Fruit fly (Drosophila melanogaster): Measurements from ENCODE around the gene CG42337.

The CG42337 gene

dm6 chr3L:21220100-21220499 is 26.9 kb upstream of the CG42337 start, which contains the start of gene CG43219:
Gene CG43219 (plus strand): TSS chr3L:21220400.
- TF ChIP-seq CG4496 (GFP tag; IDR thresholded peaks at IDR 0.05) (0 out of 3 replicates have a peak, but pooled peaks have one; percentile 22), CG32121 (GFP tag; IDR thresholded peaks at IDR 0.05) (no peak)

- TF ChIP-seq EcR (GFP tag; optimal IDR thresholded peaks at IDR 0.05) (no peak), CG13204 (GFP tag; optimal IDR thresholded peaks at IDR 0.05) (no peak), CG4496 (GFP tag; IDR thresholded peaks at IDR 0.05) (peak; percentile 66; the same call in 2 of the 3 replicates), CG32121 (GFP tag; IDR thresholded peaks at IDR 0.05) (peak; percentile 41; the same call in 1 of the 2 replicates), CG12605 (GFP tag; IDR thresholded peaks at IDR 0.05) (no peak), fd96Ca (GFP tag; IDR thresholded peaks at IDR 0.05) (no peak)
Observed at dm6 chr3L:21219160-21219559, 26.0 kb upstream of the CG42337 start.

DNA sequence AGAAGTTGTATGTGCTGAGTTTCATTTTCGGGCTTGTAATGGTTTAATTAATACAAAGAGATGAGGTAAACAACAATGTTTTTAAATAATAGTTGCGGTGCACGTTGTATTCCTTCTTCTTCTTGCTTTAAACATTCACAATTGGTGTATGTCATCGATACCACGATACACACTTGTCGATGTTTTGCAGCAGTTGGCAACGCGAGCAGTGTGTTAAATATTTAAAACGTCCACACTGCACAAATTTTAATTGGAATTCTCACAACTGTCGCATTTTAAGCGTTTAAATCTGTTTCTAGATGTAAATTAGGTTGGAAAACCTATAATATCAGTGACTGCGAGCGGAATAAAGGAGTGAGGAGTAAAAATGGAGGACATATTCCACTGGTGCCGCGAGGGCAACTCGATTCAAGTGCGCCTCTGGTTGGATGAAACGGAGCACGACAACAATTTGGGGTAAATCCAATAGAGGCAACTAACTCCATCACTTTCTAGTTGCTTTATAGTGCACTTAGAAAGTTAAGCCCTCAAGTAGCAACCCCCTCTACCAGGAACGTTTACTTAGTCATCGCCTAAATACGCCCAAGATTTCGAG is 23.6 kb upstream of the CG42337 start, which contains the start of the genes Trmt112 and Ilk:
TSS of gene Trmt112 (minus strand) at position 143 of the 595 bp plus-strand sequence.
TSS of gene Ilk (plus strand) at position 205 of the 595 bp plus-strand sequence.
- no peak for TF ChIP-seq CG9948 (tag; optimal IDR thresholded peaks at IDR 0.05)

dm6 chr3L:21209921-21210532 is 16.9 kb upstream of the CG42337 start, which contains the start of the genes CG10510 and CG10508:
Gene CG10510 (minus strand): TSS chr3L:21210084.
Gene CG10508 (plus strand): TSS chr3L:21210215.
- TF ChIP-seq CG34367 (tag; optimal IDR thresholded peaks at IDR 0.05) (no peak), CG12605 (GFP tag; IDR thresholded peaks at IDR 0.05) (0 out of 2 replicates have a peak, but pooled peaks have one; percentile 12), CG4496 (GFP tag; IDR thresholded peaks at IDR 0.05) (peak; percentile 43; the same call in 1 of the 3 replicates), CG15710 (tag; optimal IDR thresholded peaks at IDR 0.05) (no peak)

DNA sequence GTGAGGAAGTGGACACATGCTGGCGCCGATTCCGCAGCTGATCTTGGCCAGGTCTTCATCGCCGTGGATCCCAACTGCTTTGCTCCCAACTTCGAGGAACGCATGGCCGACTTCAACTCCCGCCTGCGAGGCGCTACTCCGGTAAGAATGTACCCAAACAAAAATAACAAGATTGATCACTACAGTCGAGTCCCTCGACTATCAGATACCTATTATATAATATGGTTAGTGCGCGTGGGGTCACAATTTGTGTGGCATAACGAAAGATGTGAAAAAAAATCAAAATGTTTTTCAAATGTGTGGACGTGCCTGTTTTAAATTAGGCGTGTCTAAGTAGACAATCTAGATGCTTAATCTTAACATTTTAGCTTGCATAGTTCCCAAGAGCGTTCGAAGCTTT is 13.3 kb upstream of the CG42337 start:
- TF ChIP-seq Pif1B (GFP tag; optimal IDR thresholded peaks at IDR 0.05): no peak

DNA sequence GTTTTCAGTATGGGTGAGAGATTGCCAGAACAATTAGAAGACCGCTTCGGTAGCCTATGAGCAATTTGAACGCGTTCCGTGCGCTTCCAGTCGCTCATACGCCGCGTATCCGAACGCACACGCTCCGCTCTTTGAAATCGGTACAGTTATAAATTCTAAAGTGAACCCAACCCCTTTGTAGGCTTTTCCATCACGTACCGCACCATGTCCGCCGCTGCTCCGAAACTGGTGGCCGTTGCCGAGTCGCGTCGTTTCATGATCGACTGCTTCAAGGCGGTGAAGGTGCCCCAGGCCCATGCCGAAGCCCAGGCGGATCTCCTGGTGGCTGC is 12.3 kb upstream of the CG42337 start:
- TF ChIP-seq CG12605 (GFP tag; IDR thresholded peaks at IDR 0.05): no peak
- TF ChIP-seq CG32121 (GFP tag; IDR thresholded peaks at IDR 0.05): no peak
- no peak for TF ChIP-seq D1 (tag; optimal IDR thresholded peaks at IDR 0.05)
- TF ChIP-seq EcR (GFP tag; optimal IDR thresholded peaks at IDR 0.05): no peak
- no peak for TF ChIP-seq CG17806 (tag; optimal IDR thresholded peaks at IDR 0.05)
- no peak for TF ChIP-seq fd96Ca (GFP tag; IDR thresholded peaks at IDR 0.05)
- no peak for TF ChIP-seq Pif1A (GFP tag; optimal IDR thresholded peaks at IDR 0.05)
- TF ChIP-seq gl (tag; optimal IDR thresholded peaks at IDR 0.05): no peak
- TF ChIP-seq CG13204 (GFP tag; optimal IDR thresholded peaks at IDR 0.05): no peak
- TF ChIP-seq CG10348 (GFP tag; IDR thresholded peaks at IDR 0.05): no peak
- no peak for TF ChIP-seq rn (GFP tag; IDR thresholded peaks at IDR 0.05)
- TF ChIP-seq CG8301 (tag; optimal IDR thresholded peaks at IDR 0.05): no peak
- TF ChIP-seq Snoo (tag; optimal IDR thresholded peaks at IDR 0.05): no peak
- no peak for TF ChIP-seq CG34367 (tag; optimal IDR thresholded peaks at IDR 0.05)
- no peak for TF ChIP-seq CG4496 (GFP tag; IDR thresholded peaks at IDR 0.05)
- no peak for TF ChIP-seq CG8159 (tag; optimal IDR thresholded peaks at IDR 0.05)
- TF ChIP-seq Ets98B (GFP tag; IDR thresholded peaks at IDR 0.05): no peak
- no peak for TF ChIP-seq CG14655 (GFP tag; optimal IDR thresholded peaks at IDR 0.05)
- no peak for TF ChIP-seq Pif1B (GFP tag; optimal IDR thresholded peaks at IDR 0.05)
- no peak for TF ChIP-seq CG15710 (tag; optimal IDR thresholded peaks at IDR 0.05)

dm6 chr3L:21204581-21205495 is 11.7 kb upstream of the CG42337 start:
- TF ChIP-seq D1 (tag; optimal IDR thresholded peaks at IDR 0.05) (no peak), fd96Ca (GFP tag; IDR thresholded peaks at IDR 0.05) (no peak), CG32121 (GFP tag; IDR thresholded peaks at IDR 0.05) (no peak), CG8159 (tag; optimal IDR thresholded peaks at IDR 0.05) (no peak), gl (tag; optimal IDR thresholded peaks at IDR 0.05) (no peak), rn (GFP tag; IDR thresholded peaks at IDR 0.05) (no peak), CG10348 (GFP tag; IDR thresholded peaks at IDR 0.05) (no peak), CG13204 (GFP tag; optimal IDR thresholded peaks at IDR 0.05) (no peak), CG15710 (tag; optimal IDR thresholded peaks at IDR 0.05) (no peak)

All from whole organism, pupa.